Worm (Caenorhabditis elegans): ENCODE measurements around the gene M03F8.5.

ce11 chrV:5972582-5972981, 36.0 kb upstream of the M03F8.5 start:
- TF ChIP-seq rec-8 (tag; optimal IDR thresholded peaks at IDR 0.05), result no peak
- no peak for TF ChIP-seq lin-40 (tag; optimal IDR thresholded peaks at IDR 0.05)
- no peak for TF ChIP-seq F52B5.7 (tag; optimal IDR thresholded peaks at IDR 0.05)
- TF ChIP-seq ztf-6 (GFP tag; IDR thresholded peaks at IDR 0.05), result no peak
- no peak for TF ChIP-seq unc-62 (GFP tag; optimal IDR thresholded peaks at IDR 0.05)
- no peak for TF ChIP-seq ceh-27 (GFP tag; optimal IDR thresholded peaks at IDR 0.05)
- no peak for TF ChIP-seq F10E7.11 (tag; optimal IDR thresholded peaks at IDR 0.05)
- TF ChIP-seq ekl-4 (GFP tag; IDR thresholded peaks at IDR 0.05), result no peak
- TF ChIP-seq snpc-1.3 (tag; optimal IDR thresholded peaks at IDR 0.05; ENCODE audit: insufficient read depth), result no peak
- no peak for TF ChIP-seq ceh-40 (GFP tag; IDR thresholded peaks at IDR 0.05)
- no peak for TF ChIP-seq atf-7 (tag; optimal IDR thresholded peaks at IDR 0.05)
- no peak for TF ChIP-seq zim-3 (tag; optimal IDR thresholded peaks at IDR 0.05)

Data from whole organism, young adult.